Fruit fly (Drosophila melanogaster) whole organism, pupa: ENCODE measurements around the gene SecCl.

Experiments
- CG12605 ChIP-seq: fragments of 200-800 bp; sonication (Bioruptor generic); IDR thresholded peaks from 2 replicates; pipeline ENCODE4 v1.3.6; 2022; ENCODE audit warnings: missing biosample characterization, missing genetic modification characterization
- CG13204 ChIP-seq: fragments of 200-800 bp; sonication (Bioruptor generic); optimal IDR thresholded peaks from 2 replicates; lab custom pipeline; 2018; ENCODE audit warnings: missing biosample characterization, mild to moderate bottlenecking, missing genetic modification characterization, moderate library complexity
- CG15710 ChIP-seq: fragments of 200-800 bp; sonication (Bioruptor generic); optimal IDR thresholded peaks from 2 replicates; lab custom pipeline; 2018; ENCODE audit warnings: missing biosample characterization, mild to moderate bottlenecking, missing genetic modification characterization, moderate library complexity
- CG17806 ChIP-seq: fragments of 200-800 bp; sonication (Bioruptor generic); optimal IDR thresholded peaks from 2 replicates; lab custom pipeline; 2018; ENCODE audit warnings: missing biosample characterization, mild to moderate bottlenecking, missing genetic modification characterization, moderate library complexity
- CG32121 ChIP-seq: fragments of 200-800 bp; sonication (Bioruptor generic); IDR thresholded peaks from 2 replicates; pipeline ENCODE4 v1.3.6; 2022; ENCODE audit warnings: missing biosample characterization, missing genetic modification characterization
- CG8159 ChIP-seq: fragments of 200-800 bp; sonication (Bioruptor generic); optimal IDR thresholded peaks from 3 replicates; lab custom pipeline; 2018; ENCODE audit warnings: missing biosample characterization, mild to moderate bottlenecking, missing genetic modification characterization, moderate library complexity
- CG8301 ChIP-seq: fragments of 200-800 bp; sonication (Bioruptor generic); optimal IDR thresholded peaks from 2 replicates; lab custom pipeline; 2018; ENCODE audit warnings: missing biosample characterization, mild to moderate bottlenecking, missing genetic modification characterization
- CG9948 ChIP-seq: fragments of 200-800 bp; sonication (Bioruptor generic); optimal IDR thresholded peaks from 2 replicates; lab custom pipeline; 2018; ENCODE audit warnings: missing biosample characterization, mild to moderate bottlenecking, missing genetic modification characterization, moderate library complexity
- Ets98B ChIP-seq: fragments of 200-800 bp; sonication (Bioruptor generic); IDR thresholded peaks from 2 replicates; pipeline ENCODE4 v1.3.6; 2022; ENCODE audit warnings: missing biosample characterization, missing genetic modification characterization
- Snoo ChIP-seq: fragments of 200-800 bp; sonication (Bioruptor generic); optimal IDR thresholded peaks from 3 replicates; lab custom pipeline; 2017; ENCODE audit warnings: missing biosample characterization, mild to moderate bottlenecking, missing genetic modification characterization, inconsistent platforms
- fd96Ca ChIP-seq: fragments of 200-800 bp; sonication (Bioruptor generic); IDR thresholded peaks from 3 replicates; pipeline ENCODE4 v1.3.6; 2022; ENCODE audit warnings: missing biosample characterization, missing genetic modification characterization
- gl ChIP-seq: fragments of 200-800 bp; sonication (Bioruptor generic); optimal IDR thresholded peaks from 2 replicates; lab custom pipeline; 2018; ENCODE audit warnings: missing biosample characterization, mild to moderate bottlenecking, missing genetic modification characterization
- rn ChIP-seq: fragments of 200-800 bp; sonication (Bioruptor generic); IDR thresholded peaks from 2 replicates; pipeline ENCODE4 v1.3.6; 2022; ENCODE audit warnings: missing biosample characterization, missing genetic modification characterization

- no peak for TF ChIP-seq Ets98B
- no peak for TF ChIP-seq CG13204 (GFP tag; lab: Kevin White, UChicago)
- TF ChIP-seq CG12605 (GFP tag; lab: Robert Waterston, UW): 0 out of 2 replicates have a peak, but pooled peaks have one; percentile 24
- TF ChIP-seq CG15710 (tag; lab: Kevin White, UChicago): no peak
- no peak for TF ChIP-seq gl (tag; lab: Kevin White, UChicago)
- TF ChIP-seq CG32121 (GFP tag; lab: Robert Waterston, UW): peak; percentile 43; the same call in 1 of the 2 replicates
- no peak for TF ChIP-seq Snoo (tag; lab: Kevin White, UChicago)
- no peak for TF ChIP-seq CG9948
- TF ChIP-seq CG17806 (tag; lab: Kevin White, UChicago): no peak
- TF ChIP-seq CG8301 (tag; lab: Kevin White, UChicago): no peak
- TF ChIP-seq fd96Ca (GFP tag; lab: Robert Waterston, UW): no peak
- no peak for TF ChIP-seq rn (GFP tag; lab: Robert Waterston, UW)
- TF ChIP-seq CG8159 (tag; lab: Kevin White, UChicago): no peak
Measured at dm6 chr3L:17432947-17433346, 37.0 kb upstream of the SecCl start, which contains the start of gene frc.
